Worm (Caenorhabditis elegans) whole organism, early embryonic: ENCODE results near the gene elo-9.

Source experiments
- B0310.2 ChIP-seq: sonication (generic microtip); optimal IDR thresholded peaks from 2 replicates; lab custom pipeline; 2016; ENCODE audit warnings: mild to moderate bottlenecking, missing genetic modification characterization, missing compliant biosample characterization
- F13C5.2 ChIP-seq: sonication (generic microtip); optimal IDR thresholded peaks from 2 replicates; lab custom pipeline; 2017; ENCODE audit warnings: mild to moderate bottlenecking, missing genetic modification characterization, inconsistent platforms, missing compliant biosample characterization
- aly-1 ChIP-seq: sonication (generic microtip); optimal IDR thresholded peaks from 2 replicates; lab custom pipeline; 2016; ENCODE audit warnings: missing genetic modification characterization, missing compliant biosample characterization
- ama-1 ChIP-seq: fragments of 150-350 bp; optimal IDR thresholded peaks from 2 replicates; lab custom pipeline; 2014
- ceh-13 ChIP-seq: fragments of 200-800 bp; sonication (Bioruptor generic); optimal IDR thresholded peaks from 2 replicates; lab custom pipeline; 2018; ENCODE audit warnings: mild to moderate bottlenecking, missing genetic modification characterization, missing compliant biosample characterization
- ets-7 ChIP-seq: sonication (generic microtip); optimal IDR thresholded peaks from 2 replicates; lab custom pipeline; 2016; ENCODE audit warnings: missing genotype, missing genetic modification characterization, missing compliant biosample characterization
- flt-1 ChIP-seq: fragments of 200-800 bp; sonication (Bioruptor generic); IDR thresholded peaks from 2 replicates; pipeline ENCODE4 v1.3.6; 2022; ENCODE audit warnings: missing genetic modification characterization, missing compliant biosample characterization
- pes-1 ChIP-seq: fragments of 200-800 bp; sonication (Bioruptor generic); IDR thresholded peaks from 2 replicates; pipeline ENCODE4 v1.3.6; 2022; ENCODE audit warnings: missing genetic modification reagents, missing genetic modification characterization, missing compliant biosample characterization
- sea-1 ChIP-seq: fragments of 200-800 bp; sonication (Bioruptor generic); conservative IDR thresholded peaks from 2 replicates; pipeline ENCODE4 v1.3.6; 2022; ENCODE audit warnings: missing genetic modification characterization, missing compliant biosample characterization
- tbx-11 ChIP-seq: fragments of 200-800 bp; sonication (Bioruptor generic); IDR thresholded peaks from 2 replicates; pipeline ENCODE4 v1.3.6; 2022; ENCODE audit warnings: missing genetic modification characterization, missing compliant biosample characterization
- tbx-37 ChIP-seq: fragments of 200-800 bp; sonication (Bioruptor generic); conservative IDR thresholded peaks from 2 replicates; pipeline ENCODE4 v1.3.6; 2022; ENCODE audit warnings: missing genetic modification reagents, missing genetic modification characterization, missing compliant biosample characterization

ce11 chrII:15008481-15009057 is 44.7 kb upstream of the elo-9 start:
- TF ChIP-seq tbx-37 (no peak), ceh-13 (GFP tag; lab: Kevin White, UChicago) (no peak), aly-1 (tag; lab: Kevin White, UChicago) (no peak), tbx-11 (GFP tag; lab: Robert Waterston, UW) (no peak), flt-1 (no peak), pes-1 (GFP tag; lab: Robert Waterston, UW) (0 out of 2 replicates have a peak, but pooled peaks have one; percentile 23), F13C5.2 (tag; lab: Kevin White, UChicago) (no peak), ets-7 (tag; lab: Kevin White, UChicago) (no peak), sea-1 (no peak), ama-1 (lab: Kevin White, UChicago) (no peak), B0310.2 (no peak)
